Worm (Caenorhabditis elegans) whole organism, L3 larva: ENCODE measurements around the gene F59A7.14.

Source experiments
- ZK546.5 ChIP-seq: sonication (generic microtip); optimal IDR thresholded peaks from 2 replicates; lab custom pipeline; 2017; ENCODE audit warnings: missing biosample characterization, missing genetic modification characterization
- aly-2 ChIP-seq: fragments of 150-350 bp; optimal IDR thresholded peaks from 2 replicates; lab custom pipeline; 2014; ENCODE audit warnings: missing biosample characterization, missing genetic modification characterization
- ama-1 ChIP-seq: fragments of 150-350 bp; optimal IDR thresholded peaks from 2 replicates; lab custom pipeline; 2018
- ceh-16 ChIP-seq: sonication (generic microtip); optimal IDR thresholded peaks from 2 replicates; lab custom pipeline; 2017; ENCODE audit warnings: missing biosample characterization, missing genetic modification characterization
- ceh-9 ChIP-seq: sonication (generic microtip); optimal IDR thresholded peaks from 2 replicates; lab custom pipeline; 2018; ENCODE audit warnings: missing biosample characterization, missing genetic modification characterization
- daf-12 ChIP-seq: fragments of 150-350 bp; optimal IDR thresholded peaks from 2 replicates; lab custom pipeline; 2014; ENCODE audit warnings: missing biosample characterization, missing genetic modification reagents, missing genetic modification characterization
- egl-5 ChIP-seq: fragments of 150-350 bp; optimal IDR thresholded peaks from 2 replicates; lab custom pipeline; 2017; ENCODE audit warnings: missing biosample characterization, missing genetic modification reagents, missing genetic modification characterization, inconsistent platforms
- elt-1 ChIP-seq: fragments of 150-350 bp; optimal IDR thresholded peaks from 2 replicates; lab custom pipeline; 2014; ENCODE audit warnings: missing biosample characterization, missing genetic modification characterization
- elt-2 ChIP-seq: sonication (generic microtip); optimal IDR thresholded peaks from 2 replicates; lab custom pipeline; 2016; ENCODE audit warnings: missing genetic modification reagents, mild to moderate bottlenecking, missing genetic modification characterization, missing compliant biosample characterization
- elt-3 ChIP-seq, 3 experiments: fragments of 150-350 bp in 1 of 3; sonication (generic microtip) in 2 of 3; optimal IDR thresholded peaks; 2 replicates in 2 of 3; 4 replicates in 1 of 3; lab custom pipeline; 2014 to 2017; ENCODE audit warnings: missing biosample characterization in 3 of 3, missing genetic modification characterization in 3 of 3
- fkh-10 ChIP-seq: sonication (generic microtip); optimal IDR thresholded peaks from 2 replicates; lab custom pipeline; 2017; ENCODE audit warnings: missing biosample characterization, missing genetic modification reagents, missing genetic modification characterization
- fkh-2 ChIP-seq: fragments of 150-350 bp; optimal IDR thresholded peaks from 2 replicates; lab custom pipeline; 2014; ENCODE audit warnings: missing biosample characterization, missing genetic modification reagents, missing genetic modification characterization
- jun-1 ChIP-seq: fragments of 150-350 bp; optimal IDR thresholded peaks from 2 replicates; lab custom pipeline; 2014; ENCODE audit warnings: missing biosample characterization, missing genetic modification reagents, missing genetic modification characterization
- lin-15B ChIP-seq: fragments of 150-350 bp; optimal IDR thresholded peaks from 2 replicates; lab custom pipeline; 2014; ENCODE audit warnings: missing biosample characterization, missing genetic modification characterization
- lin-39 ChIP-seq: fragments of 150-350 bp; optimal IDR thresholded peaks from 2 replicates; lab custom pipeline; 2018; ENCODE audit warnings: missing biosample characterization, missing genetic modification reagents, missing genetic modification characterization
- lsy-12 ChIP-seq: sonication (generic microtip); optimal IDR thresholded peaks from 2 replicates; lab custom pipeline; 2016; ENCODE audit warnings: mild to moderate bottlenecking, missing genetic modification characterization, missing compliant biosample characterization
- mml-1 ChIP-seq: fragments of 150-350 bp; sonication (generic microtip); optimal IDR thresholded peaks from 3 replicates; lab custom pipeline; 2014; ENCODE audit warnings: missing biosample characterization, missing genetic modification characterization
- nfya-1 ChIP-seq: sonication (generic microtip); optimal IDR thresholded peaks from 2 replicates; lab custom pipeline; 2017; ENCODE audit warnings: missing genetic modification characterization, mild to moderate bottlenecking, missing compliant biosample characterization, antibody characterized with exemption, moderate library complexity; ENCODE audit not compliant: insufficient read depth
- nhr-11 ChIP-seq: fragments of 150-350 bp; optimal IDR thresholded peaks from 2 replicates; lab custom pipeline; 2014; ENCODE audit warnings: missing biosample characterization, missing genetic modification characterization
- nhr-12 ChIP-seq: fragments of 150-350 bp; optimal IDR thresholded peaks from 2 replicates; lab custom pipeline; 2014; ENCODE audit warnings: missing biosample characterization, missing genetic modification characterization
- nhr-237 ChIP-seq: fragments of 150-350 bp; optimal IDR thresholded peaks from 2 replicates; lab custom pipeline; 2014; ENCODE audit warnings: missing biosample characterization, missing genetic modification characterization
- nhr-25 ChIP-seq: sonication (generic microtip); optimal IDR thresholded peaks from 2 replicates; lab custom pipeline; 2017; ENCODE audit warnings: missing biosample characterization, missing genetic modification characterization
- nhr-43 ChIP-seq: sonication (generic microtip); optimal IDR thresholded peaks from 2 replicates; lab custom pipeline; 2016; ENCODE audit warnings: mild to moderate bottlenecking, missing genetic modification characterization, missing compliant biosample characterization; ENCODE audit not compliant: poor library complexity, severe bottlenecking
- nhr-67 ChIP-seq: fragments of 150-350 bp; optimal IDR thresholded peaks from 2 replicates; lab custom pipeline; 2014; ENCODE audit warnings: missing biosample characterization, missing genetic modification characterization
- nhr-76 ChIP-seq: fragments of 150-350 bp; sonication (generic microtip); optimal IDR thresholded peaks from 5 replicates; lab custom pipeline; 2014; ENCODE audit warnings: missing biosample characterization, missing genetic modification characterization
- pha-4 ChIP-seq: fragments of 150-350 bp; optimal IDR thresholded peaks from 2 replicates; lab custom pipeline; 2014; ENCODE audit warnings: missing biosample characterization, missing genetic modification reagents, missing genetic modification characterization
- pqm-1 ChIP-seq: fragments of 150-350 bp; optimal IDR thresholded peaks from 2 replicates; lab custom pipeline; 2017; ENCODE audit warnings: missing biosample characterization, missing genetic modification characterization, inconsistent platforms
- sea-2 ChIP-seq: fragments of 150-350 bp; sonication (generic microtip); optimal IDR thresholded peaks from 4 replicates; lab custom pipeline; 2014; ENCODE audit warnings: missing biosample characterization, missing genetic modification reagents, missing genetic modification characterization
- tbx-2 ChIP-seq: sonication (generic microtip); optimal IDR thresholded peaks from 2 replicates; lab custom pipeline; 2016; ENCODE audit warnings: mild to moderate bottlenecking, missing genetic modification characterization, missing compliant biosample characterization
- unc-39 ChIP-seq: sonication (generic microtip); optimal IDR thresholded peaks from 4 replicates; lab custom pipeline; 2017; ENCODE audit warnings: missing biosample characterization, missing genetic modification characterization
- zag-1 ChIP-seq: fragments of 150-350 bp; optimal IDR thresholded peaks from 2 replicates; lab custom pipeline; 2014; ENCODE audit warnings: missing biosample characterization, missing genetic modification characterization
- ztf-4 ChIP-seq: fragments of 150-350 bp; optimal IDR thresholded peaks from 2 replicates; lab custom pipeline; 2014; ENCODE audit warnings: missing biosample characterization, missing genetic modification characterization

The F59A7.14 gene

DNA sequence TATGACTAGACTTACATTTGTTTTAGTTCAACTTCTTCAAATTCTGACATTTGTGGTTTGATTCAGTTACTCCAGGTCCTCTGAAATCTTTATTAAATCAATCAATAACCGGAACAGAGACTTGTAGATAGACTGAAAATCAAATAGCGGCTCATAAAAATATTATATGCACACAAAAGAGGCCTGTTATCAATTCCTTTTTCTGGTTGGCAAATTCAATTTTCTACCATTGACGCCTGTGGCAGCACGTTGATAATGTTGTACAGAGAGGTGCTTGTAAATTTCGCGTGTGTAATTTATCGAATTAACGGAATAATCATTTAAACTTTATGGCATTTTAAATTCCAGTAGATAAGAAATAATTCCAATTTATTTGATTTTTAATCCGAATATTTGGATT is 31.8 kb upstream of the F59A7.14 start, which contains the start of gene T08B1.1:
Gene T08B1.1, minus strand, starts transcription at position 92 of the 400 bp plus-strand sequence.
- TF ChIP-seq pqm-1 (tag; lab: Kevin White, UChicago) = peak; percentile 74
- no peak for TF ChIP-seq ceh-16
- no peak for TF ChIP-seq fkh-10 (GFP tag; lab: Kevin White, UChicago)
- TF ChIP-seq nhr-43 (tag; lab: Kevin White, UChicago) = no peak
- TF ChIP-seq elt-2 (tag; lab: Kevin White, UChicago) = peak; percentile 88

DNA sequence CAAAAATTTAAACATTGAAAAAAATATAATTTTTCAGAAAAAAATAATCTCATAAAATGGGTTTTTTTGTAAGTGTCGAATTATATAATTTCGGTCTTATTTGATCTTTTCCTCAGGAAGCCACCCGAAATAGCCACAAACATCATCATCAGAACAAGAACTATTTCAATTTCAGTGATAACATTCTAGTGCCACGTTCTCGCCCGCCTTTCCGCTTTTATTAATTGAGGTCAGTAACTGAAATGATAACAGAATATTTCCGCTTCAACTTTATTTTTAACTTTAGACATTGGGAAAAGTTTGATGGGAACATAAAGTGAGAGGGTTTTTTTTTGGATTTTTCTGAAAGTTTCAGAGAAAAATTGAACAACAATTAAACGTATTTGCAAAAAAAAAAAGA is 29.6 kb upstream of the F59A7.14 start:
- peak; percentile 69 for TF ChIP-seq elt-2 (tag; lab: Kevin White, UChicago)
- TF ChIP-seq pqm-1 (tag; lab: Kevin White, UChicago) = peak; percentile 28
- TF ChIP-seq ZK546.5 (tag; lab: Kevin White, UChicago) = no peak
- TF ChIP-seq, all 47 proteins: peak for 2

DNA sequence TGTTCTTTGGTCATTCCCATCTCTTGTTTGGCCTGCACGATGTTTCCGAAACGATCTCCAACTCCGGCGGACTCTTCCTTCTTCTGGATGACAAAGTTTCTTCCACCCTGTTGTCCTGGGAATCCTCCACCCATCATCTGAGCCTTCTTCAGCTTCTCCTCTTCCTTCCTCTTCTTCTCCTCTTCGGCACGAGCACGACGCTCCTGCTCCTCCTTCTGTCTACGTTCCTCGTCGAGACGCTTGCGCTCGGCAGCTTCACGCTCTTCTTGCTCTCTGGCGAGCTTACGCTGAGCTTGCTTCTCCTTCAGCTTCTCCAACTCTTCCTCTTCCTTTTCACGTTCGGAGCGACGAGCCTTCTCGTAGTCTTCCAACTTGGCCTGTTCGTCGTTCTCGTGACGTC is 27.4 kb upstream of the F59A7.14 start:
- no peak for TF ChIP-seq aly-2 (tag; lab: Kevin White, UChicago)

DNA sequence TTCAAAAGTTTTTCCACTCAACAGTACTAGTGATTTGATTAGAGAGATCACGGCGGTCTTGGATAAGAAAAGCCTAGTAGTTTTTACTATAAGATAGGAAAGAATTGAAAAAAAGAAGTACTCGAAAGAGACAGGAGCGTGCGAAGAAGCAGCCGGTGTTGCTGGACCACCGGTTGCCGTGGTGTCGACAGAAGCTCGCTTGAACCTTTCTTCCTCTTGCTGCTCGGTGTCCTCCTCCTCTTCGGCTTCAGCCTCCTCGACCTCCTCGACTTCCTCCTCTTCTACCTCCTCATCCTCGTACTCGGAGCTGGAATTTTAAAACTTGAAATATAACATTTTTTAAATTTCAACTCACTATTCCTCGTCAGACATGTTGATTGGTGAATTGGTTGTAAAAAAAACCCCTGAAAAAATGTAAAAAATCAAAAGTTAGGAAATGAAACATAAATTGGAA is 26.2 kb upstream of the F59A7.14 start, which contains the start of gene tnt-4:
Gene tnt-4, minus strand, starts transcription at position 404 of the 454 bp plus-strand sequence.
- TF ChIP-seq jun-1 (tag; lab: Kevin White, UChicago) = no peak
- no peak for TF ChIP-seq sea-2 (GFP tag; lab: Kevin White, UChicago)
- TF ChIP-seq tbx-2 (tag; lab: Kevin White, UChicago) = no peak
- no peak for TF ChIP-seq fkh-2
- TF ChIP-seq lin-39 (tag; lab: Kevin White, UChicago) = no peak
- no peak for TF ChIP-seq elt-2 (tag; lab: Kevin White, UChicago)
- no peak for TF ChIP-seq egl-5
- no peak for TF ChIP-seq ama-1 (lab: Kevin White, UChicago)
- TF ChIP-seq mml-1 (tag; lab: Kevin White, UChicago) = no peak
- TF ChIP-seq unc-39 = no peak
- no peak for TF ChIP-seq zag-1 (tag; lab: Kevin White, UChicago)

DNA sequence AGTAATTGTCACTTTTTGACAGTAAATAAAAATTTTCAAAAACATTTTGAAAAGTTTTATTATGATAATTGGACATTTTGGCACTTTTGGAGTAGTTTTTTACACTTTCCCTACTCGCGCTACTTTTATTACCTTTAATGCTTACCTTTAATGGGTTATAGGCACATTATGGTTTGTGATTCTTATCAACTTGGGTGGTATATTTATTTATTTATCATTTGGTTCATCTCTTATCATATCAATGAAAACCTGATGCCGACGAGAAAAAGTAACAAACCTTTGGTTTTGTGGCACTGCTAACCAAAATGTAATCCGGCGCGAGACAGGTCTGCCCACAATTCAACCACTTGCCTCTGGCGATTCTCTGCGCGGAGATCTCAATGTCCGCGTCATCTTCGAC is 20.4 kb upstream of the F59A7.14 start:
- TF ChIP-seq pha-4 (tag; lab: Kevin White, UChicago) (peak; percentile 7), ceh-9 (tag; lab: Kevin White, UChicago) (no peak), ceh-16 (no peak), elt-3 (tag; optimal IDR thresholded peaks at IDR 0.05; lab: Kevin White, UChicago) (no peak), unc-39 (no peak), elt-2 (tag; lab: Kevin White, UChicago) (peak; percentile 45)

DNA sequence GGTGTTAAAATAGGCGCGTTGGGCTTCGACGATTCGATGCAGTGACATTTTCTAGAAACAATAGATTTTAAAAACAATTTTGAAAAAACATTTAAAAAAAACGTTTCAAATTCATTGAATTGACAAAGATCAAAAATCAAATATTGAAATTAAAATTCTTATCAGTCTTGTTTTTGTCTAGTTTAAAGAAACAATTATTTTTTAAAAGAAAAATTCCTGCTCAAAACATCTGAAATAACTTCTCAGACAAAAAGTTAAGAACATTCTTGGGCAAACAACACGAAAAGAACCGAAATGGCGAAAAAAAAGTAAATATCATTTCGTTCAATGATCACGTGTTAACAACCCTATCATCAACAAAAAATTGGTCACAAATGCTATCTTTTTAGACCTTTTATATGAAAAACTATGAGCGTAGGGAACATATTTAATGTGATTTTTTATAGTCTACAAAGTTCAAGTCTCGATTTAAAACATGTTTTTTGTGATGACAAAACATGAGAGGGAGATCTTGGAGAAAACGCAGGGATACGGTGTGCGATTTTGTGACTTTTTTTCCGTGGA is 19.2 kb upstream of the F59A7.14 start, which contains the start of gene alh-5:
Gene alh-5, minus strand, starts transcription at position 51 of the 564 bp plus-strand sequence.
- TF ChIP-seq ceh-9 (tag; lab: Kevin White, UChicago) (no peak), daf-12 (tag; lab: Kevin White, UChicago) (no peak), nhr-237 (tag; lab: Kevin White, UChicago) (no peak), jun-1 (tag; lab: Kevin White, UChicago) (peak; percentile 2), elt-2 (tag; lab: Kevin White, UChicago) (peak; percentile 48), ztf-4 (tag; lab: Kevin White, UChicago) (no peak), pha-4 (tag; lab: Kevin White, UChicago) (peak; percentile 86), mml-1 (tag; lab: Kevin White, UChicago) (no peak), pqm-1 (tag; lab: Kevin White, UChicago) (peak; percentile 56), nhr-76 (tag; lab: Kevin White, UChicago) (no peak), lsy-12 (no peak), nhr-11 (tag; lab: Kevin White, UChicago) (no peak)

DNA sequence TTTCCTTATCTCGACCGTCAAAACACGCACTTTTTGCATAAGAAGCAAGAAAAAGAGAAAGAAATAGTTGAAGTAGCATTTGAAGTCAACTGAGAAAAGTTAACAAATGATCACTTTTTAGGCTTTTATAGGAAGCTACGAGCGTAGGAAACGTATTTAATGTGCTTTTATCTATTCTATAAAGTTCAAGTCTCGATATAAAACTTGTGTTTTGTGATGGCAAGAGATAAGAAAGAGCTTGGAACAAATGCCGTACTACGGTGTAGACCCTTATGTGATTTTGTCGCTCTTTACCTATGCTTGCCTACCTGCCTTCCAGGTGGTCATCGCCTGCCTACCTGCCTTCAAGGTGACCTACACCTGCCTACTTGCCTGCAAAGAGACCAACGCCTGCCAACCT is 14.6 kb upstream of the F59A7.14 start, which contains the start of gene clec-206:
Gene clec-206, minus strand, starts transcription at position 101 of the 400 bp plus-strand sequence.
- no peak for TF ChIP-seq nhr-43 (tag; lab: Kevin White, UChicago)
- no peak for TF ChIP-seq nhr-67 (tag; lab: Kevin White, UChicago)
- no peak for TF ChIP-seq nfya-1 (tag; lab: Kevin White, UChicago)
- no peak for TF ChIP-seq nhr-237 (tag; lab: Kevin White, UChicago)
- no peak for TF ChIP-seq mml-1 (tag; lab: Kevin White, UChicago)
- no peak for TF ChIP-seq nhr-12 (tag; lab: Kevin White, UChicago)
- TF ChIP-seq elt-1 = no peak
- no peak for TF ChIP-seq lin-15B (tag; lab: Kevin White, UChicago)
- TF ChIP-seq nhr-25 (tag; lab: Kevin White, UChicago) = no peak
- TF ChIP-seq elt-3 (tag; optimal IDR thresholded peaks at IDR 0.05; lab: Kevin White, UChicago) = no peak
- TF ChIP-seq, all 47 proteins: peak for 0
